Fruit fly (Drosophila melanogaster) whole organism, embryonic: Measurements from ENCODE around the gene CG8419.

Experiments used
- CG1024 ChIP-seq: fragments of 200-800 bp; sonication (Bioruptor generic); IDR thresholded peaks from 2 replicates; pipeline ENCODE4 v1.3.6; 2022; ENCODE audit warnings: missing biosample characterization, missing genetic modification characterization
- CG10267 ChIP-seq: fragments of 200-800 bp; sonication (Bioruptor generic); optimal IDR thresholded peaks from 2 replicates; lab custom pipeline; 2018; ENCODE audit warnings: missing biosample characterization, mild to moderate bottlenecking, missing genetic modification characterization, moderate library complexity
- CG11247 ChIP-seq: fragments of 200-800 bp; sonication (Bioruptor generic); IDR thresholded peaks from 2 replicates; pipeline ENCODE4 v1.3.6; 2022; ENCODE audit warnings: missing biosample characterization, missing genetic modification characterization
- CG11695 ChIP-seq: fragments of 200-800 bp; sonication (Bioruptor generic); IDR thresholded peaks from 3 replicates; pipeline ENCODE4 v1.3.6; 2022; ENCODE audit warnings: missing biosample characterization, missing genetic modification characterization
- CG12219 ChIP-seq: fragments of 200-800 bp; sonication (Bioruptor generic); optimal IDR thresholded peaks from 3 replicates; lab custom pipeline; 2018; ENCODE audit warnings: missing biosample characterization, mild to moderate bottlenecking, missing genetic modification characterization
- CG12299 ChIP-seq: fragments of 200-800 bp; sonication (Bioruptor generic); optimal IDR thresholded peaks from 2 replicates; lab custom pipeline; 2018; ENCODE audit warnings: missing biosample characterization, mild to moderate bottlenecking, missing genetic modification characterization
- CG14050 ChIP-seq: fragments of 200-800 bp; sonication (Bioruptor generic); IDR thresholded peaks from 3 replicates; pipeline ENCODE4 v1.3.6; 2022; ENCODE audit warnings: missing biosample characterization, missing genetic modification characterization
- CG15269 ChIP-seq: fragments of 200-800 bp; sonication (Bioruptor generic); optimal IDR thresholded peaks from 2 replicates; lab custom pipeline; 2018; ENCODE audit warnings: missing biosample characterization, mild to moderate bottlenecking, missing genetic modification characterization, moderate library complexity
- CG1603 ChIP-seq: fragments of 200-800 bp; sonication (Bioruptor generic); optimal IDR thresholded peaks from 2 replicates; lab custom pipeline; 2019; ENCODE audit warnings: missing biosample characterization, mild to moderate bottlenecking, missing genetic modification characterization, moderate library complexity
- CG18764 ChIP-seq: fragments of 200-800 bp; sonication (Bioruptor generic); optimal IDR thresholded peaks from 3 replicates; lab custom pipeline; 2016; ENCODE audit warnings: missing biosample characterization, missing genetic modification characterization
- CG2712 ChIP-seq: fragments of 200-800 bp; optimal IDR thresholded peaks from 3 replicates; lab custom pipeline; 2019; ENCODE audit warnings: missing biosample characterization, mild to moderate bottlenecking, missing genetic modification characterization, moderate library complexity
- CG31224 ChIP-seq: fragments of 200-800 bp; sonication (Bioruptor generic); IDR thresholded peaks from 2 replicates; pipeline ENCODE4 v1.3.6; 2022; ENCODE audit warnings: missing biosample characterization, missing genetic modification characterization
- CG3838 ChIP-seq: fragments of 200-800 bp; sonication (Bioruptor generic); optimal IDR thresholded peaks from 3 replicates; lab custom pipeline; 2016; ENCODE audit warnings: missing biosample characterization, missing genetic modification characterization
- CG4424 ChIP-seq: fragments of 200-800 bp; sonication (Bioruptor generic); optimal IDR thresholded peaks from 3 replicates; lab custom pipeline; 2016; ENCODE audit warnings: missing biosample characterization, missing genetic modification characterization
- CG4707 ChIP-seq: fragments of 200-800 bp; sonication (Bioruptor generic); optimal IDR thresholded peaks from 2 replicates; lab custom pipeline; 2018; ENCODE audit warnings: missing biosample characterization, mild to moderate bottlenecking, missing genetic modification characterization, moderate library complexity
- CG7271 ChIP-seq: fragments of 200-800 bp; sonication (Bioruptor generic); optimal IDR thresholded peaks from 2 replicates; lab custom pipeline; 2018; ENCODE audit warnings: missing biosample characterization, mild to moderate bottlenecking, missing genetic modification characterization, moderate library complexity
- CG7372 ChIP-seq: fragments of 200-800 bp; sonication (Bioruptor generic); IDR thresholded peaks from 2 replicates; pipeline ENCODE4 v1.3.6; 2022; ENCODE audit warnings: missing biosample characterization, missing genetic modification characterization
- CG9609 ChIP-seq: fragments of 200-800 bp; sonication (Bioruptor generic); optimal IDR thresholded peaks from 3 replicates; lab custom pipeline; 2016; ENCODE audit warnings: missing biosample characterization, missing genetic modification characterization
- CTCF ChIP-seq: fragments of 200-800 bp; sonication (Bioruptor generic); optimal IDR thresholded peaks from 2 replicates; lab custom pipeline; 2017; ENCODE audit warnings: missing biosample characterization, mild to moderate bottlenecking, missing genetic modification characterization, moderate library complexity
- CkIIα-i1 ChIP-seq: fragments of 200-800 bp; sonication (Bioruptor generic); IDR thresholded peaks from 2 replicates; pipeline ENCODE4 v1.3.6; 2022; ENCODE audit warnings: missing biosample characterization, missing genetic modification characterization
- Dbx ChIP-seq: fragments of 200-800 bp; sonication (Bioruptor generic); IDR thresholded peaks from 3 replicates; pipeline ENCODE4 v1.3.6; 2022; ENCODE audit warnings: missing biosample characterization, missing genetic modification characterization
- Doc3 ChIP-seq: fragments of 200-800 bp; sonication (Bioruptor generic); IDR thresholded peaks from 3 replicates; pipeline ENCODE4 v1.3.6; 2022; ENCODE audit warnings: missing biosample characterization, missing genetic modification characterization; ENCODE audit not compliant: partially characterized antibody
- Fer3 ChIP-seq: fragments of 200-800 bp; sonication (Bioruptor generic); optimal IDR thresholded peaks from 2 replicates; lab custom pipeline; 2018; ENCODE audit warnings: missing biosample characterization, mild to moderate bottlenecking, missing genetic modification characterization, moderate library complexity
- Max ChIP-seq: fragments of 200-800 bp; sonication (Bioruptor generic); optimal IDR thresholded peaks from 2 replicates; lab custom pipeline; 2016; ENCODE audit warnings: missing biosample characterization, mild to moderate bottlenecking, missing genetic modification characterization
- Mes4 ChIP-seq: fragments of 200-800 bp; sonication (Bioruptor generic); optimal IDR thresholded peaks from 2 replicates; lab custom pipeline; 2016; ENCODE audit warnings: missing biosample characterization, missing genetic modification characterization
- Mrtf ChIP-seq: fragments of 200-800 bp; sonication (Bioruptor generic); IDR thresholded peaks from 3 replicates; pipeline ENCODE4 v1.3.6; 2022; ENCODE audit warnings: missing biosample characterization, missing genetic modification characterization
- Spps ChIP-seq: fragments of 200-800 bp; sonication (Bioruptor generic); optimal IDR thresholded peaks from 2 replicates; lab custom pipeline; 2018; ENCODE audit warnings: missing biosample characterization, mild to moderate bottlenecking, missing genetic modification characterization
- Sry-δ ChIP-seq: fragments of 200-800 bp; sonication (Bioruptor generic); optimal IDR thresholded peaks from 2 replicates; lab custom pipeline; 2016; ENCODE audit warnings: missing biosample characterization, missing genetic modification characterization
- Trl ChIP-seq, 3 experiments: fragments of >200 bp in 2 of 3; fragments of 200-800 bp in 1 of 3; sonication (Bioruptor generic) in 1 of 3; optimal IDR thresholded peaks; 2 replicates in 1 of 3; 3 replicates in 2 of 3; lab custom pipeline; 2016 to 2017; ENCODE audit warnings: missing biosample characterization in 1 of 3, missing genetic modification characterization in 1 of 3
- Vsx1 ChIP-seq: fragments of 200-800 bp; sonication (Bioruptor generic); optimal IDR thresholded peaks from 2 replicates; lab custom pipeline; 2017; ENCODE audit warnings: missing biosample characterization, mild to moderate bottlenecking, missing genetic modification characterization, missing genetic modification reagents
- bcd ChIP-seq: fragments of 200-800 bp; sonication (Bioruptor generic); optimal IDR thresholded peaks from 2 replicates; lab custom pipeline; 2017; ENCODE audit warnings: missing biosample characterization, mild to moderate bottlenecking, missing genetic modification characterization
- cato ChIP-seq: fragments of 200-800 bp; sonication (Bioruptor generic); optimal IDR thresholded peaks from 2 replicates; lab custom pipeline; 2016; ENCODE audit warnings: missing biosample characterization, missing genetic modification characterization, borderline replicate concordance
- crp ChIP-seq, 2 experiments: fragments of 200-800 bp; sonication (Bioruptor generic); optimal IDR thresholded peaks; 2 replicates in 1 of 2; 3 replicates in 1 of 2; lab custom pipeline; 2017; ENCODE audit warnings: missing biosample characterization in 2 of 2, missing genetic modification characterization in 2 of 2, mild to moderate bottlenecking in 1 of 2, moderate library complexity in 1 of 2
- disco-r ChIP-seq: fragments of 200-800 bp; sonication (Bioruptor generic); optimal IDR thresholded peaks from 2 replicates; lab custom pipeline; 2016; ENCODE audit warnings: missing biosample characterization, missing genetic modification characterization
- ems ChIP-seq: fragments of 200-800 bp; sonication (Bioruptor generic); optimal IDR thresholded peaks from 3 replicates; lab custom pipeline; 2016; ENCODE audit warnings: missing biosample characterization, missing genetic modification characterization
- fd102C ChIP-seq: fragments of 200-800 bp; sonication (Bioruptor generic); optimal IDR thresholded peaks from 2 replicates; lab custom pipeline; 2018; ENCODE audit warnings: missing biosample characterization, mild to moderate bottlenecking, missing genetic modification characterization, moderate library complexity
- fd3F ChIP-seq: fragments of 200-800 bp; sonication (Bioruptor generic); optimal IDR thresholded peaks from 2 replicates; lab custom pipeline; 2018; ENCODE audit warnings: missing biosample characterization, mild to moderate bottlenecking, missing genetic modification characterization, moderate library complexity
- fd64A ChIP-seq: fragments of 200-800 bp; sonication (Bioruptor generic); optimal IDR thresholded peaks from 3 replicates; lab custom pipeline; 2018; ENCODE audit warnings: missing biosample characterization, mild to moderate bottlenecking, missing genetic modification characterization
- fd96Cb ChIP-seq: fragments of 200-800 bp; sonication (Bioruptor generic); optimal IDR thresholded peaks from 2 replicates; lab custom pipeline; 2018; ENCODE audit warnings: missing biosample characterization, mild to moderate bottlenecking, missing genetic modification characterization, moderate library complexity
- fru ChIP-seq: fragments of >200 bp; optimal IDR thresholded peaks from 2 replicates; lab custom pipeline; 2017
- gce ChIP-seq: fragments of 200-800 bp; sonication (Bioruptor generic); IDR thresholded peaks from 3 replicates; pipeline ENCODE4 v1.3.6; 2022; ENCODE audit warnings: missing biosample characterization, missing genetic modification characterization
- jumu ChIP-seq: fragments of 200-800 bp; sonication (Bioruptor generic); optimal IDR thresholded peaks from 3 replicates; lab custom pipeline; 2016; ENCODE audit warnings: missing biosample characterization, missing genetic modification characterization
- lilli ChIP-seq: fragments of 200-800 bp; sonication (Bioruptor generic); optimal IDR thresholded peaks from 3 replicates; lab custom pipeline; 2016; ENCODE audit warnings: missing biosample characterization, missing genetic modification characterization
- nom ChIP-seq: fragments of 200-800 bp; sonication (Bioruptor generic); optimal IDR thresholded peaks from 2 replicates; lab custom pipeline; 2017; ENCODE audit warnings: missing biosample characterization, missing genetic modification characterization, mild to moderate bottlenecking, moderate library complexity, missing genetic modification reagents
- ranshi ChIP-seq: fragments of 200-800 bp; sonication (Bioruptor generic); IDR thresholded peaks from 2 replicates; pipeline ENCODE4 v1.3.6; 2022; ENCODE audit warnings: missing biosample characterization, missing genetic modification characterization
- ro ChIP-seq: fragments of 200-800 bp; sonication (Bioruptor generic); IDR thresholded peaks from 2 replicates; pipeline ENCODE4 v1.3.6; 2022; ENCODE audit warnings: missing biosample characterization, missing genetic modification characterization
- sima ChIP-seq: fragments of 200-800 bp; sonication (Bioruptor generic); optimal IDR thresholded peaks from 2 replicates; lab custom pipeline; 2016; ENCODE audit warnings: missing biosample characterization, missing genetic modification characterization
- trem ChIP-seq: fragments of 200-800 bp; optimal IDR thresholded peaks from 3 replicates; lab custom pipeline; 2019; ENCODE audit warnings: missing biosample characterization, mild to moderate bottlenecking, missing genetic modification characterization, moderate library complexity
- unc-4 ChIP-seq: fragments of 200-800 bp; sonication (Bioruptor generic); IDR thresholded peaks from 2 replicates; pipeline ENCODE4 v1.3.6; 2022; ENCODE audit warnings: missing biosample characterization, missing genetic modification characterization; ENCODE audit not compliant: partially characterized antibody
- vfl ChIP-seq: fragments of 200-800 bp; sonication (Bioruptor generic); optimal IDR thresholded peaks from 2 replicates; lab custom pipeline; 2016; ENCODE audit warnings: missing biosample characterization, missing genetic modification characterization
- yki ChIP-seq: fragments of >200 bp; optimal IDR thresholded peaks from 3 replicates; lab custom pipeline; 2018
- z ChIP-seq: fragments of 200-800 bp; sonication (Bioruptor generic); IDR thresholded peaks from 3 replicates; pipeline ENCODE4 v1.3.6; 2022; ENCODE audit warnings: missing biosample characterization, missing genetic modification characterization

Gene CG8419

dm6 chr2L:8211070-8211469, 5.1 kb downstream of the CG8419 start, which contains the start of gene Ssb-c31a (continued):
- TF ChIP-seq CG14050 (no peak), CG7372 (GFP tag; lab: Robert Waterston, UW) (0 out of 2 replicates have a peak, but pooled peaks have one; percentile 9), CG15269 (tag; lab: Kevin White, UChicago) (peak; percentile 44), fd3F (GFP tag; lab: Kevin White, UChicago) (no peak), fd64A (GFP tag; lab: Kevin White, UChicago) (no peak), CG9609 (peak; percentile 4), CG2712 (peak; percentile 60), CG12219 (GFP tag; lab: Kevin White, UChicago) (no peak), sima (GFP tag; lab: Kevin White, UChicago) (no peak), Max (GFP tag; lab: Kevin White, UChicago) (peak; percentile 67), Dbx (GFP tag; lab: Robert Waterston, UW) (peak; percentile 63), Sry-δ (GFP tag; lab: Kevin White, UChicago) (peak; percentile 84), ems (peak; percentile 42), fd102C (GFP tag; lab: Kevin White, UChicago) (no peak), Mrtf (no peak), CG10267 (tag; lab: Kevin White, UChicago) (peak; percentile 99), Vsx1 (no peak), Trl (optimal IDR thresholded peaks at IDR 0.05; lab: Kevin White, UChicago) (no peak), Trl (GFP tag; optimal IDR thresholded peaks at IDR 0.05; lab: Kevin White, UChicago) (peak; percentile 63), unc-4 (GFP tag; lab: Robert Waterston, UW) (peak; percentile 80), crp (GFP tag; optimal IDR thresholded peaks at IDR 0.05; lab: Kevin White, UChicago) (peak in 1 of 2 experiments; percentile 60), fd96Cb (no peak), CG31224 (GFP tag; lab: Robert Waterston, UW) (peak; percentile 25; the same call in 1 of the 2 replicates), cato (peak; percentile 11), ranshi (GFP tag; lab: Robert Waterston, UW) (0 out of 2 replicates have a peak, but pooled peaks have one; percentile 24), CG4707 (no peak), yki (no peak), ro (GFP tag; lab: Robert Waterston, UW) (no peak), jumu (GFP tag; lab: Kevin White, UChicago) (peak; percentile 7), bcd (peak; percentile 55), CkIIα-i1 (GFP tag; lab: Robert Waterston, UW) (no peak), lilli (peak; percentile 84), Mes4 (GFP tag; lab: Kevin White, UChicago) (no peak), z (GFP tag; lab: Robert Waterston, UW) (no peak), CG11247 (GFP tag; lab: Robert Waterston, UW) (no peak), CG1024 (GFP tag; lab: Robert Waterston, UW) (no peak), CG12299 (tag; lab: Kevin White, UChicago) (peak; percentile 60), vfl (GFP tag; lab: Kevin White, UChicago) (peak; percentile 70), nom (peak; percentile 35), CG1603 (peak; percentile 56), disco-r (no peak), fru (lab: Kevin White, UChicago) (no peak), CG18764 (peak; percentile 60), CG3838 (GFP tag; lab: Kevin White, UChicago) (no peak), Fer3 (tag; lab: Kevin White, UChicago) (peak; percentile 11), CG7271 (tag; lab: Kevin White, UChicago) (peak; percentile 11), CG11695 (no peak), Spps (tag; lab: Kevin White, UChicago) (peak; percentile 13), CTCF (GFP tag; lab: Kevin White, UChicago) (no peak), Doc3 (GFP tag; lab: Robert Waterston, UW) (peak; percentile 87), CG4424 (GFP tag; lab: Kevin White, UChicago) (peak; percentile 39), trem (peak; percentile 75), gce (GFP tag; lab: Robert Waterston, UW) (no peak)
